Worm (Caenorhabditis elegans) whole organism, L1 larva: Measurements from ENCODE around the gene cky-1.
A peak's percentile ranks its signal among the peaks of the same experiment; 100 is the strongest.

ENCODE experiments used
- C04F5.9 ChIP-seq: sonication (generic microtip); optimal IDR thresholded peaks from 2 replicates; lab custom pipeline; 2016; ENCODE audit warnings: missing genetic modification characterization, missing compliant biosample characterization
- C16A3.4 ChIP-seq: fragments of 150-350 bp; optimal IDR thresholded peaks from 2 replicates; lab custom pipeline; 2014; ENCODE audit warnings: missing biosample characterization, missing genetic modification characterization
- C34B4.2 ChIP-seq: sonication (generic microtip); optimal IDR thresholded peaks from 2 replicates; lab custom pipeline; 2017; ENCODE audit warnings: mild to moderate bottlenecking, missing genetic modification characterization, missing compliant biosample characterization
- F16B12.6 ChIP-seq: fragments of 150-350 bp; optimal IDR thresholded peaks from 2 replicates; lab custom pipeline; 2014; ENCODE audit warnings: missing biosample characterization, missing genetic modification characterization
- Y116A8C.19 ChIP-seq: sonication (generic microtip); optimal IDR thresholded peaks from 2 replicates; lab custom pipeline; 2016; ENCODE audit warnings: missing compliant biosample characterization, missing genetic modification characterization, borderline replicate concordance
- aha-1 ChIP-seq: fragments of 150-350 bp; optimal IDR thresholded peaks from 2 replicates; lab custom pipeline; 2014; ENCODE audit warnings: missing biosample characterization, missing genetic modification characterization
- aly-2 ChIP-seq: fragments of 150-350 bp; optimal IDR thresholded peaks from 2 replicates; lab custom pipeline; 2014; ENCODE audit warnings: missing biosample characterization, missing genetic modification characterization
- ceh-63 ChIP-seq: fragments of 200-800 bp; sonication (Bioruptor generic); optimal IDR thresholded peaks from 2 replicates; lab custom pipeline; 2018; ENCODE audit warnings: mild to moderate bottlenecking, missing genetic modification characterization, missing compliant biosample characterization
- ceh-88 ChIP-seq: fragments of 200-800 bp; sonication (Bioruptor generic); IDR thresholded peaks from 2 replicates; pipeline ENCODE4 v1.3.6; 2022; ENCODE audit warnings: missing genetic modification characterization, missing compliant biosample characterization
- ceh-90 ChIP-seq: sonication (generic microtip); optimal IDR thresholded peaks from 2 replicates; lab custom pipeline; 2016; ENCODE audit warnings: missing genetic modification characterization, missing compliant biosample characterization
- dpl-1 ChIP-seq, 3 experiments: fragments of 150-350 bp in 2 of 3; sonication (generic microtip) in 1 of 3; optimal IDR thresholded peaks; 2 replicates each; lab custom pipeline; 2014 to 2017; ENCODE audit warnings: missing biosample characterization in 3 of 3, missing genetic modification characterization in 3 of 3, missing genetic modification reagents in 3 of 3
- dsc-1 ChIP-seq: sonication (generic microtip); optimal IDR thresholded peaks from 2 replicates; lab custom pipeline; 2016; ENCODE audit warnings: mild to moderate bottlenecking, missing genetic modification characterization, missing compliant biosample characterization
- efl-1 ChIP-seq, 4 experiments: fragments of 150-350 bp; optimal IDR thresholded peaks in 3 of 4; peaks in 1 of 4; 1 replicate in 1 of 4; 2 replicates in 3 of 4; lab custom pipeline; 2014; ENCODE audit warnings: missing biosample characterization in 2 of 4, missing genetic modification characterization in 2 of 4, missing genetic modification reagents in 2 of 4
- elt-3 ChIP-seq, 6 experiments: fragments of 150-350 bp in 1 of 6; sonication (generic microtip); optimal IDR thresholded peaks; 2 replicates each; lab custom pipeline; 2017 to 2018; ENCODE audit warnings: missing biosample characterization in 6 of 6, missing genetic modification characterization in 6 of 6, inconsistent platforms in 1 of 6
- ets-5 ChIP-seq: fragments of 200-800 bp; sonication (Bioruptor generic); IDR thresholded peaks from 2 replicates; pipeline ENCODE4 v1.3.6; 2022; ENCODE audit warnings: missing genetic modification characterization, missing compliant biosample characterization
- fkh-10 ChIP-seq: sonication (generic microtip); optimal IDR thresholded peaks from 2 replicates; lab custom pipeline; 2017; ENCODE audit warnings: missing biosample characterization, missing genetic modification reagents, missing genetic modification characterization
- fkh-4 ChIP-seq: sonication (generic microtip); optimal IDR thresholded peaks from 2 replicates; lab custom pipeline; 2016; ENCODE audit warnings: missing compliant biosample characterization, missing genetic modification characterization, borderline replicate concordance
- hlh-4 ChIP-seq: sonication (generic microtip); optimal IDR thresholded peaks from 2 replicates; lab custom pipeline; 2016; ENCODE audit warnings: mild to moderate bottlenecking, missing genetic modification characterization, missing compliant biosample characterization
- hpl-2 ChIP-seq: fragments of 150-350 bp; optimal IDR thresholded peaks from 2 replicates; lab custom pipeline; 2014; ENCODE audit warnings: missing biosample characterization, missing genetic modification reagents, missing genetic modification characterization
- lin-13 ChIP-seq: fragments of 150-350 bp; optimal IDR thresholded peaks from 2 replicates; lab custom pipeline; 2014; ENCODE audit warnings: missing biosample characterization, missing genetic modification reagents, missing genetic modification characterization
- lin-15B ChIP-seq: fragments of 150-350 bp; sonication (generic microtip); optimal IDR thresholded peaks from 3 replicates; lab custom pipeline; 2014; ENCODE audit warnings: missing biosample characterization, missing genetic modification characterization
- mab-9 ChIP-seq: fragments of 200-800 bp; sonication (Bioruptor generic); IDR thresholded peaks from 2 replicates; pipeline ENCODE4 v1.3.6; 2022; ENCODE audit warnings: missing genetic modification reagents, missing genetic modification characterization, missing compliant biosample characterization
- mdl-1 ChIP-seq, 2 experiments: fragments of 150-350 bp; optimal IDR thresholded peaks; 2 replicates each; lab custom pipeline; 2014 to 2017; ENCODE audit warnings: missing biosample characterization in 2 of 2, missing genetic modification characterization in 2 of 2, inconsistent platforms in 1 of 2
- mef-2 ChIP-seq: fragments of 150-350 bp; optimal IDR thresholded peaks from 2 replicates; lab custom pipeline; 2014; ENCODE audit warnings: missing biosample characterization, missing genetic modification characterization
- mep-1 ChIP-seq: fragments of 150-350 bp; optimal IDR thresholded peaks from 2 replicates; lab custom pipeline; 2014; ENCODE audit warnings: missing biosample characterization, missing genetic modification characterization
- nhr-11 ChIP-seq: fragments of 150-350 bp; optimal IDR thresholded peaks from 2 replicates; lab custom pipeline; 2014; ENCODE audit warnings: missing biosample characterization, missing genetic modification characterization
- nhr-12 ChIP-seq: sonication (generic microtip); optimal IDR thresholded peaks from 2 replicates; lab custom pipeline; 2017; ENCODE audit warnings: missing biosample characterization, missing genetic modification characterization
- nhr-19 ChIP-seq: fragments of 200-800 bp; sonication (Bioruptor generic); conservative IDR thresholded peaks from 2 replicates; pipeline ENCODE4 v1.3.6; 2022; ENCODE audit warnings: missing genetic modification characterization, missing compliant biosample characterization
- nhr-20 ChIP-seq: sonication (generic microtip); optimal IDR thresholded peaks from 2 replicates; lab custom pipeline; 2016; ENCODE audit warnings: mild to moderate bottlenecking, missing genetic modification characterization, missing compliant biosample characterization
- nhr-237 ChIP-seq: fragments of 150-350 bp; optimal IDR thresholded peaks from 2 replicates; lab custom pipeline; 2014; ENCODE audit warnings: missing biosample characterization, missing genetic modification characterization
- nhr-28 ChIP-seq: fragments of 150-350 bp; optimal IDR thresholded peaks from 2 replicates; lab custom pipeline; 2014; ENCODE audit warnings: missing biosample characterization, missing genetic modification characterization
- nhr-47 ChIP-seq: sonication (generic microtip); optimal IDR thresholded peaks from 2 replicates; lab custom pipeline; 2016; ENCODE audit warnings: mild to moderate bottlenecking, missing genetic modification characterization, moderate library complexity, missing compliant biosample characterization
- nhr-71 ChIP-seq: sonication (generic microtip); optimal IDR thresholded peaks from 2 replicates; lab custom pipeline; 2016; ENCODE audit warnings: mild to moderate bottlenecking, missing genetic modification characterization, moderate library complexity, missing compliant biosample characterization
- nhr-76 ChIP-seq: sonication (generic microtip); optimal IDR thresholded peaks from 2 replicates; lab custom pipeline; 2017; ENCODE audit warnings: missing biosample characterization, missing genetic modification characterization
- nhr-77 ChIP-seq: fragments of 150-350 bp; optimal IDR thresholded peaks from 2 replicates; lab custom pipeline; 2014; ENCODE audit warnings: missing biosample characterization, missing genetic modification characterization
- nhr-84 ChIP-seq: sonication (generic microtip); optimal IDR thresholded peaks from 2 replicates; lab custom pipeline; 2017; ENCODE audit warnings: missing biosample characterization, missing genetic modification characterization
- nhr-90 ChIP-seq: sonication (generic microtip); optimal IDR thresholded peaks from 2 replicates; lab custom pipeline; 2016; ENCODE audit warnings: mild to moderate bottlenecking, missing genetic modification characterization, missing compliant biosample characterization; ENCODE audit not compliant: poor library complexity
- pax-3 ChIP-seq: fragments of 200-800 bp; sonication (Bioruptor generic); optimal IDR thresholded peaks from 2 replicates; lab custom pipeline; 2018; ENCODE audit warnings: mild to moderate bottlenecking, missing genetic modification characterization, moderate library complexity, missing compliant biosample characterization
- pqm-1 ChIP-seq: sonication (generic microtip); optimal IDR thresholded peaks from 3 replicates; lab custom pipeline; 2017; ENCODE audit warnings: missing biosample characterization, missing genetic modification characterization
- sox-4 ChIP-seq: sonication (generic microtip); optimal IDR thresholded peaks from 2 replicates; lab custom pipeline; 2016; ENCODE audit warnings: missing genetic modification characterization, missing compliant biosample characterization
- sptf-1 ChIP-seq: fragments of 150-350 bp; optimal IDR thresholded peaks from 2 replicates; lab custom pipeline; 2014; ENCODE audit warnings: missing biosample characterization, missing genetic modification characterization
- sup-37 ChIP-seq: fragments of 200-800 bp; sonication (Bioruptor generic); optimal IDR thresholded peaks from 2 replicates; lab custom pipeline; 2018; ENCODE audit warnings: mild to moderate bottlenecking, missing genetic modification characterization, missing compliant biosample characterization
- tlp-1 ChIP-seq: fragments of 150-350 bp; optimal IDR thresholded peaks from 2 replicates; lab custom pipeline; 2014; ENCODE audit warnings: missing biosample characterization, missing genetic modification characterization
- unc-30 ChIP-seq: sonication (generic microtip); optimal IDR thresholded peaks from 2 replicates; lab custom pipeline; 2017; ENCODE audit warnings: missing biosample characterization, missing genetic modification characterization
- unc-86 ChIP-seq: sonication (generic microtip); optimal IDR thresholded peaks from 2 replicates; lab custom pipeline; 2016; ENCODE audit warnings: missing genetic modification characterization, missing compliant biosample characterization
- vab-15 ChIP-seq: sonication (generic microtip); optimal IDR thresholded peaks from 2 replicates; lab custom pipeline; 2017; ENCODE audit warnings: missing genotype, mild to moderate bottlenecking, missing genetic modification characterization, missing compliant biosample characterization
- xbp-1 ChIP-seq: sonication (generic microtip); optimal IDR thresholded peaks from 2 replicates; lab custom pipeline; 2016; ENCODE audit warnings: missing genetic modification characterization, missing compliant biosample characterization
- zip-4 ChIP-seq: fragments of 200-800 bp; sonication (Bioruptor generic); optimal IDR thresholded peaks from 2 replicates; lab custom pipeline; 2018; ENCODE audit warnings: mild to moderate bottlenecking, missing genetic modification characterization, moderate library complexity, missing compliant biosample characterization
- ztf-11 ChIP-seq, 2 experiments: sonication (generic microtip); optimal IDR thresholded peaks; 2 replicates each; lab custom pipeline; 2016 to 2017; ENCODE audit warnings: missing genetic modification characterization in 2 of 2, missing biosample characterization in 1 of 2, missing compliant biosample characterization in 1 of 2
- ztf-4 ChIP-seq: fragments of 150-350 bp; optimal IDR thresholded peaks from 2 replicates; lab custom pipeline; 2014; ENCODE audit warnings: missing biosample characterization, missing genetic modification characterization

The cky-1 gene

ce11 chrV:12696790-12697189 is 39.7 kb upstream of the cky-1 start:
- no peak for TF ChIP-seq C34B4.2 (tag; lab: Kevin White, UChicago)
- TF ChIP-seq C16A3.4 (tag; lab: Kevin White, UChicago): no peak
- TF ChIP-seq mdl-1 (tag; optimal IDR thresholded peaks at IDR 0.05; lab: Kevin White, UChicago): no peak
- TF ChIP-seq xbp-1 (tag; lab: Kevin White, UChicago): no peak
- no peak for TF ChIP-seq ztf-4 (tag; lab: Kevin White, UChicago)
- no peak for TF ChIP-seq vab-15 (tag; lab: Kevin White, UChicago)

ce11 chrV:12697364-12697901 is 39.1 kb upstream of the cky-1 start, which contains the start of gene istr-1:
Gene istr-1, plus strand, starts transcription at chrV:12697858.
- TF ChIP-seq vab-15 (tag; lab: Kevin White, UChicago) (no peak), mep-1 (tag; lab: Kevin White, UChicago) (peak; percentile 35), sptf-1 (tag; lab: Kevin White, UChicago) (no peak), nhr-20 (tag; lab: Kevin White, UChicago) (no peak), ceh-88 (GFP tag; lab: Robert Waterston, UW) (no peak), tlp-1 (no peak), Y116A8C.19 (no peak), unc-86 (tag; lab: Kevin White, UChicago) (no peak), nhr-12 (tag; lab: Kevin White, UChicago) (no peak), ceh-90 (no peak), lin-13 (GFP tag; lab: Kevin White, UChicago) (no peak), nhr-84 (tag; lab: Kevin White, UChicago) (no peak), mab-9 (GFP tag; lab: Robert Waterston, UW) (no peak), C16A3.4 (tag; lab: Kevin White, UChicago) (no peak), zip-4 (GFP tag; lab: Kevin White, UChicago) (peak; percentile 72), mef-2 (tag; lab: Kevin White, UChicago) (no peak), nhr-28 (no peak), F16B12.6 (tag; lab: Kevin White, UChicago) (no peak), dsc-1 (tag; lab: Kevin White, UChicago) (peak; percentile 5), nhr-76 (no peak), nhr-11 (tag; lab: Kevin White, UChicago) (no peak), hlh-4 (tag; lab: Kevin White, UChicago) (no peak), dpl-1 (GFP tag; optimal IDR thresholded peaks at IDR 0.05; lab: Kevin White, UChicago) (peak in 2 of 3 experiments; percentile 7 to 51), nhr-77 (tag; lab: Kevin White, UChicago) (no peak), nhr-47 (tag; lab: Kevin White, UChicago) (no peak), sox-4 (tag; lab: Kevin White, UChicago) (no peak), efl-1 (optimal IDR thresholded peaks at IDR 0.05; lab: Kevin White, UChicago) (peak; percentile 12 to 19), efl-1 (GFP tag; optimal IDR thresholded peaks at IDR 0.05 in 1 of 2; lab: Kevin White, UChicago) (peak in 1 of 2 experiments; percentile 25), C04F5.9 (tag; lab: Kevin White, UChicago) (no peak), pax-3 (tag; lab: Kevin White, UChicago) (no peak), xbp-1 (tag; lab: Kevin White, UChicago) (no peak), nhr-90 (tag; lab: Kevin White, UChicago) (no peak), pqm-1 (tag; lab: Kevin White, UChicago) (no peak), nhr-19 (GFP tag; lab: Robert Waterston, UW) (no peak), lin-15B (tag; lab: Kevin White, UChicago) (peak; percentile 33), unc-30 (tag; lab: Kevin White, UChicago) (no peak), elt-3 (tag; optimal IDR thresholded peaks at IDR 0.05; lab: Kevin White, UChicago) (no peak), mdl-1 (tag; optimal IDR thresholded peaks at IDR 0.05; lab: Kevin White, UChicago) (no peak), fkh-4 (tag; lab: Kevin White, UChicago) (no peak), ztf-11 (tag; optimal IDR thresholded peaks at IDR 0.05; lab: Kevin White, UChicago) (no peak), nhr-71 (peak; percentile 33), sup-37 (GFP tag; lab: Kevin White, UChicago) (no peak), ceh-63 (no peak), ets-5 (GFP tag; lab: Robert Waterston, UW) (no peak), hpl-2 (no peak), C34B4.2 (tag; lab: Kevin White, UChicago) (no peak), fkh-10 (GFP tag; lab: Kevin White, UChicago) (no peak), aha-1 (no peak), nhr-237 (tag; lab: Kevin White, UChicago) (no peak), aly-2 (no peak)
